Comparison of ENCODE assay signal across 4 worm cellular contexts in genomic region chrIII:13635730-13636360, ce11.
TF ChIP-seq lines count a peak whose summit lies in the region.

No protein-coding gene starts in this region.

TF ChIP-seq in whole organism, L1 larva, 84 proteins besides CTCF, POLR2A, EP300 and RAD21 (continued from another document):
- TF ChIP-seq dpl-1 (GFP tag; optimal IDR thresholded peaks at IDR 0.05; lab: Kevin White, UChicago), result peak in 1 of 3 experiments; percentile 14
- peak; percentile 74 for TF ChIP-seq fkh-10 (GFP tag; optimal IDR thresholded peaks at IDR 0.05; lab: Kevin White, UChicago)
- TF ChIP-seq lin-14 (GFP tag; optimal IDR thresholded peaks at IDR 0.05; lab: Kevin White, UChicago), result peak; percentile 82
- no peak for TF ChIP-seq nhr-20 (tag; optimal IDR thresholded peaks at IDR 0.05; lab: Kevin White, UChicago)
- peak; percentile 33 for TF ChIP-seq dsc-1 (tag; optimal IDR thresholded peaks at IDR 0.05; lab: Kevin White, UChicago)
- peak; percentile 5 for TF ChIP-seq lin-13 (GFP tag; optimal IDR thresholded peaks at IDR 0.05; lab: Kevin White, UChicago)

TF ChIP-seq in whole organism, L3 larva, 47 proteins besides CTCF, POLR2A, EP300 and RAD21 (continued from another document):
- no peak for TF ChIP-seq nhr-67 (tag; optimal IDR thresholded peaks at IDR 0.05; lab: Kevin White, UChicago)
- TF ChIP-seq snpc-4 (tag; optimal IDR thresholded peaks at IDR 0.05; lab: Kevin White, UChicago), result peak; percentile 66
TF ChIP-seq in whole organism, L3 larva: peak in this region for 5.

TF ChIP-seq in whole organism, L4 larva, 104 proteins besides CTCF, POLR2A, EP300 and RAD21 (continued from another document):
- no peak for TF ChIP-seq saeg-2 (GFP tag; IDR thresholded peaks at IDR 0.05; lab: Robert Waterston, UW)
- no peak for TF ChIP-seq mes-2 (tag; optimal IDR thresholded peaks at IDR 0.05; lab: Kevin White, UChicago; ENCODE audit: poor library complexity, severe bottlenecking)
- TF ChIP-seq mep-1 (tag; optimal IDR thresholded peaks at IDR 0.05; lab: Kevin White, UChicago), result peak; percentile 38
- no peak for TF ChIP-seq unc-39 (tag; optimal IDR thresholded peaks at IDR 0.05; lab: Kevin White, UChicago)
- peak; percentile 35 for TF ChIP-seq fkh-10 (GFP tag; optimal IDR thresholded peaks at IDR 0.05; lab: Kevin White, UChicago)
- TF ChIP-seq mxl-3 (GFP tag; optimal IDR thresholded peaks at IDR 0.05; lab: Kevin White, UChicago), result no peak
- TF ChIP-seq unc-62 (GFP tag; optimal IDR thresholded peaks at IDR 0.05 in 1 of 2; lab: Kevin White, UChicago), result peak in 1 of 2 experiments; percentile 53
- no peak for TF ChIP-seq unc-62 (tag; optimal IDR thresholded peaks at IDR 0.05; lab: Kevin White, UChicago)
- peak in 1 of 2 experiments; percentile 72 for TF ChIP-seq daf-16 (GFP tag; optimal IDR thresholded peaks at IDR 0.05; lab: Kevin White, UChicago)
- no peak for TF ChIP-seq daf-16 (tag; optimal IDR thresholded peaks at IDR 0.05; lab: Kevin White, UChicago)
- TF ChIP-seq nhr-42 (GFP tag; IDR thresholded peaks at IDR 0.05; lab: Robert Waterston, UW), result no peak
- peak in 1 of 2 experiments; percentile 16 for TF ChIP-seq lsy-2 (tag; optimal IDR thresholded peaks at IDR 0.05; lab: Kevin White, UChicago)
- no peak for TF ChIP-seq ceh-28 (tag; optimal IDR thresholded peaks at IDR 0.05; lab: Kevin White, UChicago)

TF ChIP-seq in whole organism, late embryonic, 69 proteins besides CTCF, POLR2A, EP300 and RAD21 (continued from another document):
- TF ChIP-seq ceh-45 (GFP tag; IDR thresholded peaks at IDR 0.05; lab: Robert Waterston, UW) (no peak), elt-2 (tag; optimal IDR thresholded peaks at IDR 0.05; lab: Kevin White, UChicago) (no peak), ceh-30 (tag; optimal IDR thresholded peaks at IDR 0.05; lab: Kevin White, UChicago) (no peak), ceh-34 (tag; optimal IDR thresholded peaks at IDR 0.05; lab: Kevin White, UChicago) (no peak), unc-42 (tag; optimal IDR thresholded peaks at IDR 0.05; lab: Kevin White, UChicago) (peak; percentile 63), fkh-10 (GFP tag; optimal IDR thresholded peaks at IDR 0.05; lab: Kevin White, UChicago) (no peak)
TF ChIP-seq in whole organism, late embryonic: peak in this region for 4.
